Worm (Caenorhabditis elegans): Measurements from ENCODE around the gene wht-8.

wht-8 gene

ce11 chrIII:11194123-11194522 lies 24.5 kb upstream of the wht-8 start:
- 0 out of 2 replicates have a peak, but pooled peaks have one; percentile 44 for TF ChIP-seq F37B4.10 (GFP tag; IDR thresholded peaks at IDR 0.05)
- no peak for TF ChIP-seq F57A8.1 (GFP tag; optimal IDR thresholded peaks at IDR 0.05)

- peak; percentile 81 for TF ChIP-seq F33H1.4 (GFP tag; IDR thresholded peaks at IDR 0.05)
- TF ChIP-seq zim-3 (tag; optimal IDR thresholded peaks at IDR 0.05), result no peak
- peak; percentile 17; the same call in 1 of the 2 replicates for TF ChIP-seq madf-8 (GFP tag; conservative IDR thresholded peaks at IDR 0.05)
- peak; percentile 37 for TF ChIP-seq lin-54 (GFP tag; optimal IDR thresholded peaks at IDR 0.05)
- TF ChIP-seq lsl-1 (GFP tag; optimal IDR thresholded peaks at IDR 0.05), result peak; percentile 79
- peak; percentile 75 for TF ChIP-seq madf-6 (GFP tag; IDR thresholded peaks at IDR 0.05)
- TF ChIP-seq efl-1 (GFP tag; optimal IDR thresholded peaks at IDR 0.05), result peak; percentile 4
- TF ChIP-seq xnd-1 (tag; optimal IDR thresholded peaks at IDR 0.05), result peak; percentile 73
- no peak for TF ChIP-seq unc-62 (GFP tag; optimal IDR thresholded peaks at IDR 0.05)
These were observed 23.5 kb upstream of the wht-8 start, which contains the start of gene tra-1 for ce11 chrIII:11195140-11195539. TSS of gene tra-1 (minus strand) at chrIII:11195201.

- peak; percentile 63; the same call in 1 of the 2 replicates for TF ChIP-seq hmg-1.2 (GFP tag; IDR thresholded peaks at IDR 0.05)
- TF ChIP-seq mel-28 (tag; optimal IDR thresholded peaks at IDR 0.05; ENCODE audit: borderline replicate concordance), result no peak
- no peak for TF ChIP-seq ceh-79 (tag; optimal IDR thresholded peaks at IDR 0.05)
- no peak for TF ChIP-seq repo-1 (tag; optimal IDR thresholded peaks at IDR 0.05)
- peak; percentile 84 for TF ChIP-seq nhr-80 (tag; optimal IDR thresholded peaks at IDR 0.05)
- TF ChIP-seq mcd-1 (GFP tag; IDR thresholded peaks at IDR 0.05), result peak; percentile 27; the same call in 1 of the 2 replicates
- TF ChIP-seq B0336.3 (GFP tag; IDR thresholded peaks at IDR 0.05), result 0 out of 2 replicates have a peak, but pooled peaks have one; percentile 47
- TF ChIP-seq nhr-90 (tag; optimal IDR thresholded peaks at IDR 0.05), result no peak
- 0 out of 2 replicates have a peak, but pooled peaks have one; percentile 8 for TF ChIP-seq dox-1 (GFP tag; IDR thresholded peaks at IDR 0.05)
- TF ChIP-seq somi-1 (GFP tag; optimal IDR thresholded peaks at IDR 0.05), result no peak
- no peak for TF ChIP-seq Y56A3A.18 (GFP tag; IDR thresholded peaks at IDR 0.05)
These were observed 23.0 kb upstream of the wht-8 start for ce11 chrIII:11195553-11195952.

ce11 chrIII:11197327-11197726 lies 21.3 kb upstream of the wht-8 start:
- no peak for TF ChIP-seq hrde-1 (tag; optimal IDR thresholded peaks at IDR 0.05; ENCODE audit: borderline replicate concordance)
- no peak for TF ChIP-seq let-607 (tag; optimal IDR thresholded peaks at IDR 0.05)
- TF ChIP-seq madf-10 (tag; optimal IDR thresholded peaks at IDR 0.05), result no peak
- no peak for TF ChIP-seq ztf-3 (GFP tag; optimal IDR thresholded peaks at IDR 0.05)
- 0 out of 2 replicates have a peak, but pooled peaks have one; percentile 36 for TF ChIP-seq dox-1 (GFP tag; IDR thresholded peaks at IDR 0.05)
- TF ChIP-seq xnd-1 (tag; optimal IDR thresholded peaks at IDR 0.05), result no peak
- no peak for TF ChIP-seq unc-62 (GFP tag; optimal IDR thresholded peaks at IDR 0.05)
- no peak for TF ChIP-seq F22D6.2 (tag; optimal IDR thresholded peaks at IDR 0.05)
- no peak for TF ChIP-seq him-1 (tag; optimal IDR thresholded peaks at IDR 0.05)
- TF ChIP-seq die-1 (tag; optimal IDR thresholded peaks at IDR 0.05), result no peak
- no peak for TF ChIP-seq cebp-1 (GFP tag; IDR thresholded peaks at IDR 0.05)
- TF ChIP-seq cebp-1 (tag; optimal IDR thresholded peaks at IDR 0.05), result peak; percentile 62
- TF ChIP-seq nhr-90 (tag; optimal IDR thresholded peaks at IDR 0.05), result no peak
- no peak for TF ChIP-seq lin-40 (tag; optimal IDR thresholded peaks at IDR 0.05)
- TF ChIP-seq akir-1 (GFP tag; optimal IDR thresholded peaks at IDR 0.05), result no peak
- TF ChIP-seq nfya-1 (tag; optimal IDR thresholded peaks at IDR 0.05; ENCODE audit: borderline replicate concordance, insufficient read depth), result no peak
- TF ChIP-seq ztf-28 (GFP tag; IDR thresholded peaks at IDR 0.05), result no peak
- 0 out of 2 replicates have a peak, but pooled peaks have one; percentile 35 for TF ChIP-seq K11D2.4 (GFP tag; IDR thresholded peaks at IDR 0.05)
- TF ChIP-seq Y67H2A.10 (GFP tag; conservative IDR thresholded peaks at IDR 0.05), result no peak
- no peak for TF ChIP-seq let-526 (GFP tag; IDR thresholded peaks at IDR 0.05)
- TF ChIP-seq B0336.3 (GFP tag; IDR thresholded peaks at IDR 0.05), result peak; percentile 78
- peak; percentile 66 for TF ChIP-seq atf-7 (tag; optimal IDR thresholded peaks at IDR 0.05)
- TF ChIP-seq aptf-2 (GFP tag; conservative IDR thresholded peaks at IDR 0.05), result no peak
- TF ChIP-seq F55B11.4 (tag; optimal IDR thresholded peaks at IDR 0.05; ENCODE audit: borderline replicate concordance, insufficient read depth), result no peak
- TF ChIP-seq Y53G8AR.9 (GFP tag; conservative IDR thresholded peaks at IDR 0.05), result no peak
- peak; percentile 86 for TF ChIP-seq nhr-80 (tag; optimal IDR thresholded peaks at IDR 0.05)
- no peak for TF ChIP-seq Y95B8A.8 (GFP tag; IDR thresholded peaks at IDR 0.05)

Data from whole organism, young adult.